Worm (Caenorhabditis elegans) whole organism, late embryonic: Measurements from ENCODE around the gene F11A5.16.

Source experiments
- C38D4.7 ChIP-seq: fragments of 200-800 bp; sonication (Bioruptor generic); optimal IDR thresholded peaks from 2 replicates; lab custom pipeline; 2018; ENCODE audit warnings: mild to moderate bottlenecking, missing genetic modification characterization, moderate library complexity, missing compliant biosample characterization
- ceh-22 ChIP-seq: sonication (generic microtip); optimal IDR thresholded peaks from 2 replicates; lab custom pipeline; 2017; ENCODE audit warnings: missing biosample characterization, missing genetic modification characterization
- ceh-34 ChIP-seq: sonication (generic microtip); optimal IDR thresholded peaks from 2 replicates; lab custom pipeline; 2016; ENCODE audit warnings: mild to moderate bottlenecking, missing genetic modification characterization, missing compliant biosample characterization
- elt-2 ChIP-seq: sonication (generic microtip); optimal IDR thresholded peaks from 2 replicates; lab custom pipeline; 2016; ENCODE audit warnings: missing genetic modification reagents, missing genetic modification characterization, missing compliant biosample characterization
- fax-1 ChIP-seq: sonication (generic microtip); optimal IDR thresholded peaks from 2 replicates; lab custom pipeline; 2016; ENCODE audit warnings: missing genotype, missing genetic modification characterization, missing compliant biosample characterization
- nhr-11 ChIP-seq: fragments of 150-350 bp; optimal IDR thresholded peaks from 2 replicates; lab custom pipeline; 2014; ENCODE audit warnings: missing biosample characterization, missing genetic modification characterization

DNA sequence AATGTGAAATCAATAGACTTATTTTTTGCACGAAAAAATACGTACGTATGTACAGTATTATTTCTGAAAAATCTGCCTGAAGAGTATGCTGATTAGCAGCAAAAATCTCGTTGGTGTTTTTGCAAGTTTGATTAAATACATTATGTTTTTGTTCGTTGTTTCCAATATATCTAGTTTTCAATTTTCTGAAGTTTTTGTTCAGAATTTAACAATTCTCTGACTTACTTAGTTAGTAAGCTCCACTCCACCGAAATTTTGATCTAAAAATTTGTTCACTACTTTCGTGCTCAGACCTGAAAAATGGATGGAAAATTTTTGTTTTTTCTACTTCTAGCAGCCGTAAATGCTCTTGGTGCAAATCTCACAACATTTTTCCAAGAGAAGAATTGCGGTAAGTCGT is 5.9 kb upstream of the F11A5.16 start, which contains the start of gene irld-26:
- TF ChIP-seq C38D4.7 (GFP tag; lab: Kevin White, UChicago): no peak
- TF ChIP-seq ceh-34 (tag; lab: Kevin White, UChicago): no peak
- TF ChIP-seq fax-1 (tag; lab: Kevin White, UChicago): no peak
- no peak for TF ChIP-seq nhr-11
- TF ChIP-seq elt-2 (tag; lab: Kevin White, UChicago): no peak
- TF ChIP-seq ceh-22 (tag; lab: Kevin White, UChicago): no peak
